Worm (Caenorhabditis elegans) whole organism, L3 larva: ENCODE measurements around the gene F10A3.17.

Experiments
- ama-1 ChIP-seq: fragments of 150-350 bp; optimal IDR thresholded peaks from 2 replicates; lab custom pipeline; 2018
- ceh-16 ChIP-seq: sonication (generic microtip); optimal IDR thresholded peaks from 2 replicates; lab custom pipeline; 2017; ENCODE audit warnings: missing biosample characterization, missing genetic modification characterization
- fos-1 ChIP-seq: fragments of 150-350 bp; optimal IDR thresholded peaks from 2 replicates; lab custom pipeline; 2014; ENCODE audit warnings: missing biosample characterization, missing genetic modification characterization
- nfya-1 ChIP-seq: sonication (generic microtip); optimal IDR thresholded peaks from 2 replicates; lab custom pipeline; 2017; ENCODE audit warnings: missing genetic modification characterization, mild to moderate bottlenecking, missing compliant biosample characterization, antibody characterized with exemption, moderate library complexity; ENCODE audit not compliant: insufficient read depth
- nhr-23 ChIP-seq: fragments of 150-350 bp; optimal IDR thresholded peaks from 2 replicates; lab custom pipeline; 2014; ENCODE audit warnings: missing biosample characterization, missing genetic modification reagents, missing genetic modification characterization
- pqm-1 ChIP-seq: fragments of 150-350 bp; optimal IDR thresholded peaks from 2 replicates; lab custom pipeline; 2017; ENCODE audit warnings: missing biosample characterization, missing genetic modification characterization, inconsistent platforms
- unc-62 ChIP-seq: fragments of 150-350 bp; sonication (generic microtip); optimal IDR thresholded peaks from 4 replicates; lab custom pipeline; 2014; ENCODE audit warnings: missing biosample characterization, missing genetic modification reagents, missing genetic modification characterization
- ztf-11 ChIP-seq: fragments of 150-350 bp; optimal IDR thresholded peaks from 2 replicates; lab custom pipeline; 2014; ENCODE audit warnings: missing biosample characterization, missing genetic modification characterization

DNA sequence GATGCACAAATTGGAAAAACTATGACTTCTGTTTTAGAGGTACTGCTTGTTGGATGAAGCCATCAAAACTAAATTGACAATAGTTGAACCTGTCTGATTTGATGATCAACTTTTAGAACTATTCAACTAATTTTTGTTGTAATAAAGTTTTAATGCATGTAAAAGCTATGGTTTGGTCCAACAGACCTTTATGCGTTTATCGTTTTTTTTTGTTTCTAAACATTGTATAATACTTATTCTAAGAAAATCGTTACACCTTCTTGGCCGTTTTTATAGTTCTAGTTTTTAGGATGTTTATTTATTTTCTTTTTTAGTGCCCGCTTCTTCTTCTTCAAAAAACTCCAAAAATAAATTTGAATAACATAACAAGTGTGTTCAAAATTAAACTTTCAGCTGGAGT, 4.2 kb upstream of the F10A3.17 start, which contains the start of gene F10A3.12:
- TF ChIP-seq ceh-16 (no peak), ama-1 (lab: Kevin White, UChicago) (no peak), pqm-1 (no peak), nhr-23 (tag; lab: Kevin White, UChicago) (no peak), unc-62 (GFP tag; lab: Kevin White, UChicago) (no peak), ztf-11 (tag; lab: Kevin White, UChicago) (no peak), fos-1 (no peak), nfya-1 (no peak)
